Fruit fly (Drosophila melanogaster): ENCODE results near the gene CG42296.

dm6 chr2L:1986343-1987280, 49.2 kb downstream of the CG42296 start:
- TF ChIP-seq CG8478 (optimal IDR thresholded peaks at IDR 0.05), result no peak
- TF ChIP-seq CTCF (optimal IDR thresholded peaks at IDR 0.05), result no peak
